Fruit fly (Drosophila melanogaster) whole organism, embryonic: ENCODE measurements around the gene Acat2.
A peak's percentile ranks its signal among the peaks of the same experiment; 100 is the strongest.

ENCODE experiments used
- Aef1 ChIP-seq: fragments of 200-800 bp; sonication (Bioruptor generic); IDR thresholded peaks from 3 replicates; pipeline ENCODE4 v1.3.6; 2022; ENCODE audit warnings: missing biosample characterization, missing genetic modification characterization
- Antp ChIP-seq: fragments of 200-800 bp; sonication (Bioruptor generic); optimal IDR thresholded peaks from 3 replicates; lab custom pipeline; 2016; ENCODE audit warnings: missing biosample characterization, missing genetic modification characterization
- BEAF-32 ChIP-seq: fragments of 200-800 bp; sonication (Bioruptor generic); optimal IDR thresholded peaks from 3 replicates; lab custom pipeline; 2017; ENCODE audit warnings: missing biosample characterization, missing genetic modification characterization, mild to moderate bottlenecking, moderate library complexity, missing genetic modification reagents
- CG10209 ChIP-seq: fragments of 200-800 bp; sonication (Bioruptor generic); optimal IDR thresholded peaks from 3 replicates; lab custom pipeline; 2017; ENCODE audit warnings: missing biosample characterization, mild to moderate bottlenecking, missing genetic modification characterization, missing genetic modification reagents
- CG10321 ChIP-seq: fragments of 200-800 bp; sonication (Bioruptor generic); IDR thresholded peaks from 2 replicates; pipeline ENCODE4 v1.3.6; 2022; ENCODE audit warnings: missing biosample characterization, missing genetic modification characterization
- CG11093 ChIP-seq: fragments of 200-800 bp; sonication (Bioruptor generic); IDR thresholded peaks from 3 replicates; pipeline ENCODE4 v1.3.6; 2022; ENCODE audit warnings: missing biosample characterization, missing genetic modification characterization
- CG11456 ChIP-seq: fragments of 200-800 bp; sonication (Bioruptor generic); IDR thresholded peaks from 3 replicates; pipeline ENCODE4 v1.3.6; 2022; ENCODE audit warnings: missing biosample characterization, missing genetic modification characterization
- CG13775 ChIP-seq: fragments of 200-800 bp; sonication (Bioruptor generic); optimal IDR thresholded peaks from 3 replicates; lab custom pipeline; 2017; ENCODE audit warnings: missing biosample characterization, mild to moderate bottlenecking, missing genetic modification characterization
- CG14860 ChIP-seq: fragments of 200-800 bp; sonication (Bioruptor generic); IDR thresholded peaks from 3 replicates; pipeline ENCODE4 v1.3.6; 2022; ENCODE audit warnings: missing biosample characterization, missing genetic modification characterization; ENCODE audit not compliant: partially characterized antibody
- CG1529 ChIP-seq: fragments of 200-800 bp; sonication (Bioruptor generic); optimal IDR thresholded peaks from 3 replicates; lab custom pipeline; 2018; ENCODE audit warnings: missing biosample characterization, missing genetic modification characterization
- CG15514 ChIP-seq: fragments of 200-800 bp; sonication (Bioruptor generic); optimal IDR thresholded peaks from 3 replicates; lab custom pipeline; 2017; ENCODE audit warnings: missing biosample characterization, missing genetic modification characterization, mild to moderate bottlenecking, moderate library complexity, missing genetic modification reagents
- CG16863 ChIP-seq: fragments of 200-800 bp; sonication (Bioruptor generic); optimal IDR thresholded peaks from 3 replicates; lab custom pipeline; 2016; ENCODE audit warnings: missing biosample characterization, missing genetic modification characterization
- CG17568 ChIP-seq: fragments of 200-800 bp; sonication (Bioruptor generic); optimal IDR thresholded peaks from 2 replicates; lab custom pipeline; 2018; ENCODE audit warnings: missing biosample characterization, mild to moderate bottlenecking, missing genetic modification characterization, moderate library complexity
- CG17802 ChIP-seq: fragments of 200-800 bp; sonication (Bioruptor generic); optimal IDR thresholded peaks from 2 replicates; lab custom pipeline; 2018; ENCODE audit warnings: missing biosample characterization, mild to moderate bottlenecking, missing genetic modification characterization, moderate library complexity
- CG2199 ChIP-seq: fragments of 200-800 bp; sonication (Bioruptor generic); IDR thresholded peaks from 3 replicates; pipeline ENCODE4 v1.3.6; 2022; ENCODE audit warnings: missing biosample characterization, missing genetic modification characterization
- CG3281 ChIP-seq: fragments of 200-800 bp; sonication (Bioruptor generic); optimal IDR thresholded peaks from 3 replicates; lab custom pipeline; 2017; ENCODE audit warnings: missing biosample characterization, mild to moderate bottlenecking, missing genetic modification characterization
- CG3726 ChIP-seq: fragments of 200-800 bp; sonication (Bioruptor generic); IDR thresholded peaks from 3 replicates; pipeline ENCODE4, ENCODE4 v1.3.6; 2022; ENCODE audit warnings: missing biosample characterization, missing genetic modification characterization
- CG3838 ChIP-seq: fragments of 200-800 bp; sonication (Bioruptor generic); optimal IDR thresholded peaks from 3 replicates; lab custom pipeline; 2016; ENCODE audit warnings: missing biosample characterization, missing genetic modification characterization
- CG4360 ChIP-seq: fragments of 200-800 bp; sonication (Bioruptor generic); IDR thresholded peaks from 2 replicates; pipeline ENCODE4 v1.3.6; 2022; ENCODE audit warnings: missing biosample characterization, missing genetic modification characterization
- CG5953 ChIP-seq: fragments of 200-800 bp; sonication (Bioruptor generic); IDR thresholded peaks from 2 replicates; pipeline ENCODE4 v1.3.6; 2022; ENCODE audit warnings: missing biosample characterization, missing genetic modification characterization
- Chrac-16 ChIP-seq: fragments of 200-800 bp; sonication (Bioruptor generic); optimal IDR thresholded peaks from 3 replicates; lab custom pipeline; 2016; ENCODE audit warnings: missing biosample characterization, missing genetic modification characterization
- Dad ChIP-seq: fragments of 200-800 bp; sonication (Bioruptor generic); optimal IDR thresholded peaks from 3 replicates; lab custom pipeline; 2016; ENCODE audit warnings: missing biosample characterization, missing genetic modification characterization
- Dip3 ChIP-seq: fragments of 200-800 bp; sonication (Bioruptor generic); optimal IDR thresholded peaks from 3 replicates; lab custom pipeline; 2016; ENCODE audit warnings: missing biosample characterization, missing genetic modification characterization
- Elba2 ChIP-seq: fragments of 200-800 bp; sonication (Bioruptor generic); optimal IDR thresholded peaks from 3 replicates; lab custom pipeline; 2016; ENCODE audit warnings: missing biosample characterization, missing genetic modification characterization
- Ets97D ChIP-seq: fragments of 200-800 bp; sonication (Bioruptor generic); optimal IDR thresholded peaks from 3 replicates; lab custom pipeline; 2016; ENCODE audit warnings: missing biosample characterization, missing genetic modification characterization
- HLH54F ChIP-seq: fragments of 200-800 bp; sonication (Bioruptor generic); optimal IDR thresholded peaks from 3 replicates; lab custom pipeline; 2016; ENCODE audit warnings: missing biosample characterization, missing genetic modification characterization
- HmgD ChIP-seq: fragments of 200-800 bp; sonication (Bioruptor generic); optimal IDR thresholded peaks from 3 replicates; lab custom pipeline; 2016; ENCODE audit warnings: missing biosample characterization, missing genetic modification characterization
- Hmr ChIP-seq: fragments of 200-800 bp; sonication (Bioruptor generic); optimal IDR thresholded peaks from 3 replicates; lab custom pipeline; 2017; ENCODE audit warnings: mild to moderate bottlenecking, missing biosample characterization, missing genetic modification reagents, missing genetic modification characterization
- Hr39 ChIP-seq: fragments of >200 bp; optimal IDR thresholded peaks from 2 replicates; lab custom pipeline; 2017
- MTF-1 ChIP-seq: fragments of 200-800 bp; sonication (Bioruptor generic); optimal IDR thresholded peaks from 2 replicates; lab custom pipeline; 2018; ENCODE audit warnings: missing biosample characterization, mild to moderate bottlenecking, missing genetic modification characterization, borderline replicate concordance
- Mad ChIP-seq: fragments of 200-800 bp; sonication (Bioruptor generic); optimal IDR thresholded peaks from 2 replicates; lab custom pipeline; 2016; ENCODE audit warnings: missing biosample characterization, missing genetic modification characterization
- Oaz ChIP-seq: fragments of 200-800 bp; sonication (Bioruptor generic); IDR thresholded peaks from 2 replicates; pipeline ENCODE4 v1.3.6; 2022; ENCODE audit warnings: missing biosample characterization, missing genetic modification characterization
- ab ChIP-seq: fragments of 200-800 bp; sonication (Bioruptor generic); optimal IDR thresholded peaks from 2 replicates; lab custom pipeline; 2016; ENCODE audit warnings: missing biosample characterization, missing genetic modification characterization
- bcd ChIP-seq: fragments of 200-800 bp; sonication (Bioruptor generic); optimal IDR thresholded peaks from 2 replicates; lab custom pipeline; 2017; ENCODE audit warnings: missing biosample characterization, mild to moderate bottlenecking, missing genetic modification characterization
- cas ChIP-seq: fragments of 200-800 bp; sonication (Bioruptor generic); IDR thresholded peaks from 2 replicates; pipeline ENCODE4 v1.3.6; 2022; ENCODE audit warnings: missing biosample characterization, missing genetic modification characterization
- da ChIP-seq: fragments of 200-800 bp; sonication (Bioruptor generic); optimal IDR thresholded peaks from 2 replicates; lab custom pipeline; 2016; ENCODE audit warnings: missing biosample characterization, missing genetic modification characterization
- ems ChIP-seq: fragments of 200-800 bp; sonication (Bioruptor generic); optimal IDR thresholded peaks from 3 replicates; lab custom pipeline; 2016; ENCODE audit warnings: missing biosample characterization, missing genetic modification characterization
- exex ChIP-seq: fragments of 200-800 bp; sonication (Bioruptor generic); optimal IDR thresholded peaks from 4 replicates; lab custom pipeline; 2018; ENCODE audit warnings: missing biosample characterization, mild to moderate bottlenecking, missing genetic modification characterization, moderate library complexity
- eyg ChIP-seq: fragments of 200-800 bp; sonication (Bioruptor generic); optimal IDR thresholded peaks from 3 replicates; lab custom pipeline; 2016; ENCODE audit warnings: missing biosample characterization, missing genetic modification characterization
- gfzf ChIP-seq: fragments of 200-800 bp; sonication (Bioruptor generic); optimal IDR thresholded peaks from 2 replicates; lab custom pipeline; 2016; ENCODE audit warnings: missing biosample characterization, mild to moderate bottlenecking, missing genetic modification characterization, moderate library complexity
- inv ChIP-seq: fragments of 200-800 bp; sonication (Bioruptor generic); IDR thresholded peaks from 2 replicates; pipeline ENCODE4 v1.3.6; 2022; ENCODE audit warnings: missing biosample characterization, missing genetic modification characterization; ENCODE audit not compliant: partially characterized antibody
- kay ChIP-seq: fragments of 200-800 bp; sonication (Bioruptor generic); optimal IDR thresholded peaks from 2 replicates; lab custom pipeline; 2016; ENCODE audit warnings: missing biosample characterization, missing genetic modification characterization
- klu ChIP-seq: fragments of 200-800 bp; sonication (Bioruptor generic); IDR thresholded peaks from 2 replicates; pipeline ENCODE4 v1.3.6; 2022; ENCODE audit warnings: missing biosample characterization, missing genetic modification characterization
- lola ChIP-seq, 3 experiments: fragments of >200 bp in 2 of 3; fragments of 200-800 bp in 1 of 3; sonication (Bioruptor generic) in 1 of 3; optimal IDR thresholded peaks; 2 replicates each; lab custom pipeline; 2017 to 2019; ENCODE audit warnings: missing biosample characterization in 3 of 3, missing genetic modification characterization in 3 of 3, mild to moderate bottlenecking in 1 of 3, moderate library complexity in 1 of 3
- mam ChIP-seq: fragments of 200-800 bp; sonication (Bioruptor generic); optimal IDR thresholded peaks from 3 replicates; lab custom pipeline; 2016; ENCODE audit warnings: missing biosample characterization, missing genetic modification characterization
- p53 ChIP-seq: fragments of 200-800 bp; sonication (Bioruptor generic); optimal IDR thresholded peaks from 2 replicates; lab custom pipeline; 2016; ENCODE audit warnings: missing biosample characterization, missing genetic modification characterization
- ro ChIP-seq: fragments of 200-800 bp; sonication (Bioruptor generic); IDR thresholded peaks from 2 replicates; pipeline ENCODE4 v1.3.6; 2022; ENCODE audit warnings: missing biosample characterization, missing genetic modification characterization
- salm ChIP-seq: fragments of 200-800 bp; sonication (Bioruptor generic); optimal IDR thresholded peaks from 2 replicates; lab custom pipeline; 2018; ENCODE audit warnings: missing biosample characterization, mild to moderate bottlenecking, missing genetic modification characterization
- scrt ChIP-seq: fragments of 200-800 bp; sonication (Bioruptor generic); optimal IDR thresholded peaks from 2 replicates; lab custom pipeline; 2018; ENCODE audit warnings: missing biosample characterization, mild to moderate bottlenecking, missing genetic modification characterization, moderate library complexity
- unpg ChIP-seq: fragments of 200-800 bp; sonication (Bioruptor generic); optimal IDR thresholded peaks from 3 replicates; lab custom pipeline; 2018; ENCODE audit warnings: missing biosample characterization, mild to moderate bottlenecking, missing genetic modification characterization, moderate library complexity
- vvl ChIP-seq: fragments of 200-800 bp; sonication (Bioruptor generic); IDR thresholded peaks from 2 replicates; pipeline ENCODE4 v1.3.6; 2022; ENCODE audit warnings: missing biosample characterization, missing genetic modification characterization

Acat2 gene

DNA sequence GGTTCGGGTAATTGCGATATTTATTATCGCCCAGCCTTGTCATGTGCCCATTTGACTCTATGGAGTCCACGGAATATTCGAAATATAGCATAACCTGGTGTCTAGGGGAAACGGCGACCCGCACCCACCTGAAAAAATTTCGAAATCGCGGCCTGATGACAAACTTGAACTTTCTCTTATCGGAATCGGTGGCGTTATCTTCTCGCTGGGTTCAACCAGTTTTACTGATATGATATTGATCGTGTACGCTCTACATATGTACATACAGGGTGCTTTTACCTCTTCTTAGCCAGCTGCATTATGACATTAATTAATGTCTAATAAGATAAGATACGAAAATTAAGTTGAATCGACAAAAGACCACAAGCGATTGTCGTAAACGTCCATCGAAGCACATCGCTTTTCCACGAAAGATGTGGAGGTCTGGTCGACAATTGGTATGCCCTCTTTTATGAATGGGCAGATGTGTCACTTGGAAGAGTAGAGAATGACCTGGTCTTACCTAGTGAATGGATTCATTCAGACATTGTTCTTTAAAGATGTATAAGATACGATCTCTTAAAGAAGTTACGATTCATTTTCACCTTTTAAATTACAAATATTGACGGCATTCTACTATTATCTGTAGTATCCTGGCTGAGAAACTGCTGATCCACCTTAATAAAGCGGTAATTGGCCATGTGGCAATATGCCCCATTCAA is 17.6 kb downstream of the Acat2 start (continued):
- TF ChIP-seq CG15514 (GFP tag; lab: Kevin White, UChicago) (peak; percentile 4), unpg (peak; percentile 8), Ets97D (GFP tag; lab: Kevin White, UChicago) (no peak), CG17568 (GFP tag; lab: Kevin White, UChicago) (no peak), eyg (GFP tag; lab: Kevin White, UChicago) (no peak), bcd (GFP tag; lab: Kevin White, UChicago) (no peak), CG13775 (GFP tag; lab: Kevin White, UChicago) (no peak), salm (tag; lab: Kevin White, UChicago) (peak; percentile 36), exex (tag; lab: Kevin White, UChicago) (peak; percentile 75), da (GFP tag; lab: Kevin White, UChicago) (no peak), ems (no peak), HLH54F (GFP tag; lab: Kevin White, UChicago) (no peak), CG11093 (no peak), CG14860 (GFP tag; lab: Robert Waterston, UW) (no peak), CG5953 (peak; percentile 49; the same call in 1 of the 2 replicates), CG16863 (GFP tag; lab: Kevin White, UChicago) (no peak), HmgD (GFP tag; lab: Kevin White, UChicago) (no peak), klu (GFP tag; lab: Robert Waterston, UW) (no peak), Mad (GFP tag; lab: Kevin White, UChicago) (no peak), Hmr (GFP tag; lab: Kevin White, UChicago) (peak; percentile 20), Oaz (GFP tag; lab: Robert Waterston, UW) (no peak), vvl (GFP tag; lab: Robert Waterston, UW) (no peak), p53 (GFP tag; lab: Kevin White, UChicago) (no peak), lola (GFP tag; optimal IDR thresholded peaks at IDR 0.05; lab: Kevin White, UChicago) (no peak), CG3281 (GFP tag; lab: Kevin White, UChicago) (peak; percentile 49), cas (GFP tag; lab: Robert Waterston, UW) (no peak), ro (no peak), CG2199 (GFP tag; lab: Robert Waterston, UW) (no peak), BEAF-32 (GFP tag; lab: Kevin White, UChicago) (no peak), CG17802 (tag; lab: Kevin White, UChicago) (no peak), gfzf (GFP tag; lab: Kevin White, UChicago) (no peak), inv (no peak), Antp (GFP tag; lab: Kevin White, UChicago) (no peak), CG10209 (GFP tag; lab: Kevin White, UChicago) (peak; percentile 14), mam (peak; percentile 22), Elba2 (GFP tag; lab: Kevin White, UChicago) (no peak), CG3838 (no peak), CG4360 (GFP tag; lab: Robert Waterston, UW) (no peak), Hr39 (lab: Kevin White, UChicago) (no peak), MTF-1 (GFP tag; lab: Kevin White, UChicago) (no peak), Dad (GFP tag; lab: Kevin White, UChicago) (no peak), CG11456 (GFP tag; lab: Robert Waterston, UW) (no peak), Dip3 (GFP tag; lab: Kevin White, UChicago) (peak; percentile 28), kay (GFP tag; lab: Kevin White, UChicago) (no peak), scrt (no peak), Aef1 (GFP tag; lab: Robert Waterston, UW) (peak; percentile 20; the same call in 1 of the 3 replicates), CG10321 (no peak), ab (GFP tag; lab: Kevin White, UChicago) (no peak), Chrac-16 (GFP tag; lab: Kevin White, UChicago) (no peak), CG3726 (GFP tag; lab: Robert Waterston, UW) (no peak), CG1529 (GFP tag; lab: Kevin White, UChicago) (no peak)
